Fruit fly (Drosophila melanogaster) whole organism, embryonic: ENCODE results near the gene SoYb.

Source experiments
- Abd-B ChIP-seq: fragments of 200-800 bp; sonication (Bioruptor generic); optimal IDR thresholded peaks from 2 replicates; lab custom pipeline; 2018; ENCODE audit warnings: missing biosample characterization, mild to moderate bottlenecking, missing genetic modification characterization, moderate library complexity
- BEAF-32 ChIP-seq: fragments of 200-800 bp; sonication (Bioruptor generic); optimal IDR thresholded peaks from 3 replicates; lab custom pipeline; 2017; ENCODE audit warnings: missing biosample characterization, missing genetic modification characterization, mild to moderate bottlenecking, moderate library complexity, missing genetic modification reagents
- Blimp-1 ChIP-seq: fragments of 200-800 bp; sonication (Bioruptor generic); optimal IDR thresholded peaks from 3 replicates; lab custom pipeline; 2018; ENCODE audit warnings: missing biosample characterization, missing genetic modification characterization, mild to moderate bottlenecking, moderate library complexity, missing genetic modification reagents
- BtbVII ChIP-seq: fragments of 200-800 bp; sonication (Bioruptor generic); optimal IDR thresholded peaks from 3 replicates; lab custom pipeline; 2017; ENCODE audit warnings: missing biosample characterization, mild to moderate bottlenecking, missing genetic modification characterization
- C15 ChIP-seq: fragments of 200-800 bp; sonication (Bioruptor generic); IDR thresholded peaks from 3 replicates; pipeline ENCODE4 v1.3.6; 2022; ENCODE audit warnings: missing biosample characterization, missing genetic modification characterization
- CG10959 ChIP-seq: fragments of 200-800 bp; sonication (Bioruptor generic); IDR thresholded peaks from 2 replicates; pipeline ENCODE4 v1.3.6; 2022; ENCODE audit warnings: missing biosample characterization, missing genetic modification characterization
- CG1233 ChIP-seq: fragments of 200-800 bp; sonication (Bioruptor generic); optimal IDR thresholded peaks from 4 replicates; lab custom pipeline; 2018; ENCODE audit warnings: missing biosample characterization, mild to moderate bottlenecking, missing genetic modification characterization
- CG13287 ChIP-seq: fragments of 200-800 bp; sonication (Bioruptor generic); IDR thresholded peaks from 2 replicates; pipeline ENCODE4 v1.3.6; 2022; ENCODE audit warnings: missing biosample characterization, missing genetic modification characterization; ENCODE audit not compliant: partially characterized antibody
- CG14050 ChIP-seq: fragments of 200-800 bp; sonication (Bioruptor generic); IDR thresholded peaks from 3 replicates; pipeline ENCODE4 v1.3.6; 2022; ENCODE audit warnings: missing biosample characterization, missing genetic modification characterization
- CG14710 ChIP-seq: fragments of 200-800 bp; sonication (Bioruptor generic); optimal IDR thresholded peaks from 3 replicates; lab custom pipeline; 2019; ENCODE audit warnings: missing biosample characterization, mild to moderate bottlenecking, missing genetic modification characterization, moderate library complexity
- CG1603 ChIP-seq: fragments of 200-800 bp; sonication (Bioruptor generic); optimal IDR thresholded peaks from 2 replicates; lab custom pipeline; 2019; ENCODE audit warnings: missing biosample characterization, mild to moderate bottlenecking, missing genetic modification characterization, moderate library complexity
- CG17186 ChIP-seq: fragments of 200-800 bp; sonication (Bioruptor generic); optimal IDR thresholded peaks from 3 replicates; lab custom pipeline; 2017; ENCODE audit warnings: missing biosample characterization, missing genetic modification reagents, missing genetic modification characterization
- CG17612 ChIP-seq: fragments of 200-800 bp; sonication (Bioruptor generic); IDR thresholded peaks from 2 replicates; pipeline ENCODE4 v1.3.6; 2022; ENCODE audit warnings: missing biosample characterization, missing genetic modification characterization
- CG2129 ChIP-seq: fragments of 200-800 bp; sonication (Bioruptor generic); IDR thresholded peaks from 2 replicates; pipeline ENCODE4 v1.3.6; 2022; ENCODE audit warnings: missing biosample characterization, missing genetic modification characterization; ENCODE audit not compliant: partially characterized antibody
- CG3065 ChIP-seq: fragments of 200-800 bp; sonication (Bioruptor generic); optimal IDR thresholded peaks from 2 replicates; lab custom pipeline; 2016; ENCODE audit warnings: missing biosample characterization, missing genetic modification characterization
- CG31365 ChIP-seq: fragments of 200-800 bp; sonication (Bioruptor generic); optimal IDR thresholded peaks from 2 replicates; lab custom pipeline; 2018; ENCODE audit warnings: missing biosample characterization, mild to moderate bottlenecking, missing genetic modification characterization
- CG43689 ChIP-seq: fragments of 200-800 bp; sonication (Bioruptor generic); IDR thresholded peaks from 2 replicates; pipeline ENCODE4 v1.3.6; 2022; ENCODE audit warnings: missing biosample characterization, missing genetic modification characterization
- CG4617 ChIP-seq: fragments of 200-800 bp; sonication (Bioruptor generic); optimal IDR thresholded peaks from 3 replicates; lab custom pipeline; 2016; ENCODE audit warnings: missing biosample characterization, missing genetic modification characterization, borderline replicate concordance
- CG6791 ChIP-seq: fragments of 200-800 bp; sonication (Bioruptor generic); IDR thresholded peaks from 3 replicates; pipeline ENCODE4 v1.3.6; 2022; ENCODE audit warnings: missing biosample characterization, missing genetic modification characterization; ENCODE audit not compliant: partially characterized antibody
- CG8089 ChIP-seq: fragments of 200-800 bp; sonication (Bioruptor generic); optimal IDR thresholded peaks from 3 replicates; lab custom pipeline; 2016; ENCODE audit warnings: missing biosample characterization, missing genetic modification characterization
- CG9609 ChIP-seq: fragments of 200-800 bp; sonication (Bioruptor generic); optimal IDR thresholded peaks from 3 replicates; lab custom pipeline; 2016; ENCODE audit warnings: missing biosample characterization, missing genetic modification characterization
- CoRest ChIP-seq: fragments of 200-800 bp; sonication (Bioruptor generic); optimal IDR thresholded peaks from 3 replicates; lab custom pipeline; 2018; ENCODE audit warnings: missing biosample characterization, mild to moderate bottlenecking, missing genetic modification characterization, moderate library complexity
- CrebB ChIP-seq: fragments of 200-800 bp; sonication (Bioruptor generic); optimal IDR thresholded peaks from 3 replicates; lab custom pipeline; 2018; ENCODE audit warnings: missing biosample characterization, mild to moderate bottlenecking, missing genetic modification characterization
- ERR ChIP-seq: fragments of 200-800 bp; sonication (Bioruptor generic); optimal IDR thresholded peaks from 2 replicates; lab custom pipeline; 2016; ENCODE audit warnings: missing biosample characterization, missing genetic modification characterization
- Gsc ChIP-seq: fragments of 200-800 bp; sonication (Bioruptor generic); IDR thresholded peaks from 2 replicates; pipeline ENCODE4 v1.3.6; 2022; ENCODE audit warnings: missing biosample characterization, missing genetic modification characterization
- HLH4C ChIP-seq: fragments of 200-800 bp; sonication (Bioruptor generic); IDR thresholded peaks from 3 replicates; pipeline ENCODE4 v1.3.6; 2022; ENCODE audit warnings: missing biosample characterization, missing genetic modification characterization; ENCODE audit not compliant: partially characterized antibody
- NfI ChIP-seq: fragments of 200-800 bp; sonication (Bioruptor generic); optimal IDR thresholded peaks from 3 replicates; lab custom pipeline; 2018; ENCODE audit warnings: missing biosample characterization, mild to moderate bottlenecking, missing genetic modification characterization, moderate library complexity
- Rx ChIP-seq: fragments of 200-800 bp; sonication (Bioruptor generic); IDR thresholded peaks from 2 replicates; pipeline ENCODE4 v1.3.6; 2022; ENCODE audit warnings: missing biosample characterization, missing genetic modification characterization
- Scr ChIP-seq: fragments of 200-800 bp; sonication (Bioruptor generic); IDR thresholded peaks from 2 replicates; pipeline ENCODE4 v1.3.6; 2022; ENCODE audit warnings: missing biosample characterization, missing genetic modification characterization; ENCODE audit not compliant: partially characterized antibody
- Side ChIP-seq: fragments of 200-800 bp; sonication (Bioruptor generic); optimal IDR thresholded peaks from 2 replicates; lab custom pipeline; 2016; ENCODE audit warnings: missing biosample characterization, missing genetic modification characterization
- Vsx1 ChIP-seq: fragments of 200-800 bp; sonication (Bioruptor generic); optimal IDR thresholded peaks from 2 replicates; lab custom pipeline; 2017; ENCODE audit warnings: missing biosample characterization, mild to moderate bottlenecking, missing genetic modification characterization, missing genetic modification reagents
- Xrp1 ChIP-seq: fragments of 200-800 bp; sonication (Bioruptor generic); IDR thresholded peaks from 2 replicates; pipeline ENCODE4 v1.3.6; 2022; ENCODE audit warnings: missing biosample characterization, missing genetic modification characterization
- bsh ChIP-seq, 2 experiments: fragments of 200-800 bp; sonication (Bioruptor generic); optimal IDR thresholded peaks; 2 replicates each; lab custom pipeline; 2017 to 2018; ENCODE audit warnings: mild to moderate bottlenecking in 2 of 2, missing biosample characterization in 2 of 2, missing genetic modification characterization in 2 of 2, moderate library complexity in 1 of 2
- dan ChIP-seq: fragments of 200-800 bp; sonication (Bioruptor generic); IDR thresholded peaks from 2 replicates; pipeline ENCODE4 v1.3.6; 2022; ENCODE audit warnings: missing biosample characterization, missing genetic modification characterization
- kay ChIP-seq: fragments of 200-800 bp; sonication (Bioruptor generic); optimal IDR thresholded peaks from 2 replicates; lab custom pipeline; 2016; ENCODE audit warnings: missing biosample characterization, missing genetic modification characterization
- klu ChIP-seq: fragments of 200-800 bp; sonication (Bioruptor generic); IDR thresholded peaks from 2 replicates; pipeline ENCODE4 v1.3.6; 2022; ENCODE audit warnings: missing biosample characterization, missing genetic modification characterization
- knrl ChIP-seq: fragments of 200-800 bp; sonication (Bioruptor generic); IDR thresholded peaks from 3 replicates; pipeline ENCODE4 v1.3.6; 2022; ENCODE audit warnings: missing biosample characterization, missing genetic modification characterization; ENCODE audit not compliant: partially characterized antibody
- lbe ChIP-seq: fragments of 200-800 bp; sonication (Bioruptor generic); optimal IDR thresholded peaks from 2 replicates; lab custom pipeline; 2016; ENCODE audit warnings: missing biosample characterization, mild to moderate bottlenecking, missing genetic modification characterization
- mld ChIP-seq: fragments of 200-800 bp; sonication (Bioruptor generic); IDR thresholded peaks from 3 replicates; pipeline ENCODE4 v1.3.6; 2022; ENCODE audit warnings: missing biosample characterization, missing genetic modification characterization; ENCODE audit not compliant: partially characterized antibody
- nerfin-2 ChIP-seq: fragments of 200-800 bp; sonication (Bioruptor generic); IDR thresholded peaks from 2 replicates; pipeline ENCODE4 v1.3.6; 2022; ENCODE audit warnings: missing biosample characterization, missing genetic modification characterization; ENCODE audit not compliant: partially characterized antibody
- org-1 ChIP-seq: fragments of 200-800 bp; sonication (Bioruptor generic); optimal IDR thresholded peaks from 2 replicates; lab custom pipeline; 2017; ENCODE audit warnings: missing biosample characterization, missing genetic modification characterization
- p53 ChIP-seq: fragments of 200-800 bp; sonication (Bioruptor generic); optimal IDR thresholded peaks from 2 replicates; lab custom pipeline; 2016; ENCODE audit warnings: missing biosample characterization, missing genetic modification characterization
- pfk ChIP-seq: fragments of 200-800 bp; sonication (Bioruptor generic); optimal IDR thresholded peaks from 2 replicates; lab custom pipeline; 2018; ENCODE audit warnings: missing biosample characterization, mild to moderate bottlenecking, missing genetic modification characterization, moderate library complexity
- ro ChIP-seq: fragments of 200-800 bp; sonication (Bioruptor generic); IDR thresholded peaks from 2 replicates; pipeline ENCODE4 v1.3.6; 2022; ENCODE audit warnings: missing biosample characterization, missing genetic modification characterization
- seq ChIP-seq: fragments of 200-800 bp; sonication (Bioruptor generic); IDR thresholded peaks from 2 replicates; pipeline ENCODE4 v1.3.6; 2022; ENCODE audit warnings: missing biosample characterization, missing genetic modification characterization
- slbo ChIP-seq: fragments of 200-800 bp; sonication (Bioruptor generic); IDR thresholded peaks from 2 replicates; pipeline ENCODE4 v1.3.6; 2022; ENCODE audit warnings: missing biosample characterization, missing genetic modification characterization
- ssp ChIP-seq: fragments of 200-800 bp; sonication (Bioruptor generic); IDR thresholded peaks from 2 replicates; pipeline ENCODE4 v1.3.6; 2022; ENCODE audit warnings: missing biosample characterization, missing genetic modification characterization
- tx ChIP-seq: fragments of 200-800 bp; sonication (Bioruptor generic); optimal IDR thresholded peaks from 2 replicates; lab custom pipeline; 2016; ENCODE audit warnings: missing biosample characterization, missing genetic modification characterization

The SoYb gene

DNA sequence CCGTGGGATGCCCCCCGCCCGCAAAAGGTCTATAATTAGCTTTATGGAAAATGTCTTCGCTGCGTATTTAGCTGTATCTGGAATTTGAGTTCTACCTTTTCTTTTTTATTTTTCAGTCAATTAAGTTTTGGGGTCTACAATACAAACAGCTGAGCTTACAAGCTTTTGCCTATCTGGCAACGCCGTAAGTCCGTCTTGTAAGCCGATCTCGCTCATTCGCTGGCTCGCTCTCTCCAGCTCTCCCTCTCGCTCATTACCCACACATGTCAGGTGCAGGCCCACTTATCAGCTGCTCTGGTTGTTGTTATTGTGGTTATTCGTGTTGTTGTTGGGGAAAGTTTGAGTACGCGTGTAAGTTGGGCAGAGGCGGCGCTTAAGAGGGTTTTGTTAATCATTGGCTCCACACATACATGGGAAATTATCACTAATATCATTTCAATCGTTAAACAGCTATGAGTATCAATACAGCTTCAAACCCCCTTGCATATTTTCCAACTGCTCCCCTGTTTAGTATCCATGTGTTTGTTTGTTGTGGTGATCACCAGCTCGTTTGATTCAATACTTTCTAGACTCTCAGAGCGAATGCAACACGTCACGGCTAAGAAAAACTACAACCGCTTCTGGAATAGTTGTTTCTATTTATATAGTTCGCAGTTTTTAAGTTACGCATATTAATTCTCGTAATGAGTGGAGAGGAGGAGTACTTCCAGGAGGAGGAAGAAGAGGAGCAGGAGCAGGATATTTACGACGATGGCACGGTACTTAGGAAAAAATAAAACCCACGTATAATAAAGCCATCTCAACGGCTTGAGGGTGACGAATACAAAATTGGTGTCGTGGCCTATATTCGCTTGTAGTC is 7.5 kb upstream of the SoYb start (continued):
- TF ChIP-seq ERR (GFP tag; lab: Kevin White, UChicago) = peak; percentile 97
- TF ChIP-seq Blimp-1 (GFP tag; lab: Kevin White, UChicago) = peak; percentile 93
- TF ChIP-seq bsh (GFP tag; optimal IDR thresholded peaks at IDR 0.05; lab: Kevin White, UChicago) = peak; percentile 97
- TF ChIP-seq Xrp1 (GFP tag; lab: Robert Waterston, UW) = peak; percentile 98
- peak; percentile 71 for TF ChIP-seq CG17186 (GFP tag; lab: Kevin White, UChicago)
- peak; percentile 98 for TF ChIP-seq lbe (GFP tag; lab: Kevin White, UChicago)
- TF ChIP-seq BtbVII (GFP tag; lab: Kevin White, UChicago) = peak; percentile 95
- TF ChIP-seq CG9609 (GFP tag; lab: Kevin White, UChicago) = peak; percentile 98
- peak; percentile 96 for TF ChIP-seq p53 (GFP tag; lab: Kevin White, UChicago)
- TF ChIP-seq CG4617 (GFP tag; lab: Kevin White, UChicago) = peak; percentile 92
- TF ChIP-seq CG31365 (tag; lab: Kevin White, UChicago) = peak; percentile 90
- peak; percentile 97 for TF ChIP-seq NfI (GFP tag; lab: Kevin White, UChicago)
- peak; percentile 97 for TF ChIP-seq kay (GFP tag; lab: Kevin White, UChicago)
- TF ChIP-seq HLH4C (GFP tag; lab: Robert Waterston, UW) = no peak
- no peak for TF ChIP-seq nerfin-2 (GFP tag; lab: Robert Waterston, UW)
- peak; percentile 98 for TF ChIP-seq Side (GFP tag; lab: Kevin White, UChicago)
- peak; percentile 95 for TF ChIP-seq CG17612 (GFP tag; lab: Robert Waterston, UW)
- peak; percentile 91 for TF ChIP-seq ro (GFP tag; lab: Robert Waterston, UW)
- TF ChIP-seq Abd-B (GFP tag; lab: Kevin White, UChicago) = peak; percentile 95
- peak; percentile 94 for TF ChIP-seq CG14050 (GFP tag; lab: Robert Waterston, UW)
- peak; percentile 95 for TF ChIP-seq org-1 (GFP tag; lab: Kevin White, UChicago)
- TF ChIP-seq CG3065 (GFP tag; lab: Kevin White, UChicago) = peak; percentile 94
- TF ChIP-seq CrebB (tag; lab: Kevin White, UChicago) = peak; percentile 97
- peak; percentile 97 for TF ChIP-seq CoRest
- peak; percentile 92; the same call in 1 of the 2 replicates for TF ChIP-seq Gsc (GFP tag; lab: Robert Waterston, UW)
- TF ChIP-seq CG13287 (GFP tag; lab: Robert Waterston, UW) = peak; percentile 27; the same call in 1 of the 2 replicates
- peak; percentile 94 for TF ChIP-seq seq (GFP tag; lab: Robert Waterston, UW)
- no peak for TF ChIP-seq knrl (GFP tag; lab: Robert Waterston, UW)
- peak; percentile 98 for TF ChIP-seq CG1603 (tag; lab: Kevin White, UChicago)
- peak; percentile 90 for TF ChIP-seq klu (GFP tag; lab: Robert Waterston, UW)
- peak; percentile 93 for TF ChIP-seq CG10959 (GFP tag; lab: Robert Waterston, UW)
- TF ChIP-seq ssp (GFP tag; lab: Robert Waterston, UW) = peak; percentile 90
- no peak for TF ChIP-seq CG2129 (GFP tag; lab: Robert Waterston, UW)
- TF ChIP-seq CG14710 (tag; lab: Kevin White, UChicago) = peak; percentile 89
- peak; percentile 35 for TF ChIP-seq pfk (GFP tag; lab: Kevin White, UChicago)
- TF ChIP-seq tx (GFP tag; lab: Kevin White, UChicago) = peak; percentile 97
- peak; percentile 93 for TF ChIP-seq CG43689 (GFP tag; lab: Robert Waterston, UW)
- peak; percentile 82 for TF ChIP-seq Vsx1 (GFP tag; lab: Kevin White, UChicago)
- no peak for TF ChIP-seq CG6791 (GFP tag; lab: Robert Waterston, UW)
- peak; percentile 96 for TF ChIP-seq C15 (GFP tag; lab: Robert Waterston, UW)
- TF ChIP-seq dan (GFP tag; lab: Robert Waterston, UW) = no peak; the same call in none of the 2 replicates
- no peak for TF ChIP-seq mld (GFP tag; lab: Robert Waterston, UW)
- peak; percentile 99 for TF ChIP-seq slbo
- TF ChIP-seq CG8089 (GFP tag; lab: Kevin White, UChicago) = peak; percentile 96
- TF ChIP-seq BEAF-32 (GFP tag; lab: Kevin White, UChicago) = no peak
- no peak for TF ChIP-seq Scr (GFP tag; lab: Robert Waterston, UW)
- peak; percentile 97 for TF ChIP-seq Rx
- TF ChIP-seq CG1233 = peak; percentile 95
